Fruit fly (Drosophila melanogaster): ENCODE measurements around the gene CG33158.

dm6 chr3L:16489283-16489682 lies 69.9 kb downstream of the CG33158 start:
- TF ChIP-seq usp (GFP tag; optimal IDR thresholded peaks at IDR 0.05) (no peak), pan (optimal IDR thresholded peaks at IDR 0.05) (no peak)

Measured in whole organism.